Worm (Caenorhabditis elegans): ENCODE measurements around the gene F52B11.2.

F52B11.2 gene

ce11 chrIV:14033752-14034570 lies 49.4 kb upstream of the F52B11.2 start (continued):
- TF ChIP-seq dve-1 (tag; optimal IDR thresholded peaks at IDR 0.05; ENCODE audit: insufficient read depth) (peak; percentile 87), attf-4 (tag; optimal IDR thresholded peaks at IDR 0.05) (peak; percentile 13), nhr-111 (GFP tag; optimal IDR thresholded peaks at IDR 0.05) (peak; percentile 87), spr-3 (GFP tag; optimal IDR thresholded peaks at IDR 0.05) (peak; percentile 63), T20F7.1 (GFP tag; optimal IDR thresholded peaks at IDR 0.05) (peak; percentile 48), lin-39 (tag; optimal IDR thresholded peaks at IDR 0.05) (peak; percentile 49), ceh-32 (tag; optimal IDR thresholded peaks at IDR 0.05; ENCODE audit: poor library complexity) (peak; percentile 14), fos-1 (tag; optimal IDR thresholded peaks at IDR 0.05) (no peak), lin-13 (GFP tag; optimal IDR thresholded peaks at IDR 0.05) (peak; percentile 47), dpl-1 (GFP tag; optimal IDR thresholded peaks at IDR 0.05) (peak; percentile 19), lin-38 (GFP tag; IDR thresholded peaks at IDR 0.05) (peak; percentile 13; the same call in 1 of the 2 replicates), zfp-2 (tag; optimal IDR thresholded peaks at IDR 0.05) (no peak), arid-1 (GFP tag; conservative IDR thresholded peaks at IDR 0.05) (no peak), daf-12 (tag; optimal IDR thresholded peaks at IDR 0.05) (no peak), nhr-102 (tag; optimal IDR thresholded peaks at IDR 0.05) (peak; percentile 94), jun-1 (tag; optimal IDR thresholded peaks at IDR 0.05) (peak; percentile 61), hmg-1.1 (GFP tag; IDR thresholded peaks at IDR 0.05) (peak; percentile 6), mes-2 (tag; optimal IDR thresholded peaks at IDR 0.05; ENCODE audit: poor library complexity, severe bottlenecking) (no peak), pqm-1 (tag; optimal IDR thresholded peaks at IDR 0.05) (no peak), ceh-28 (tag; optimal IDR thresholded peaks at IDR 0.05) (no peak), skn-1 (tag; optimal IDR thresholded peaks at IDR 0.05) (peak; percentile 18)

ce11 chrIV:14034571-14034954 lies 48.8 kb upstream of the F52B11.2 start:
- TF ChIP-seq gei-8 (GFP tag; optimal IDR thresholded peaks at IDR 0.05) (no peak), skn-1 (tag; optimal IDR thresholded peaks at IDR 0.05) (no peak), F10B5.3 (tag; optimal IDR thresholded peaks at IDR 0.05) (no peak), pha-4 (GFP tag; IDR thresholded peaks at IDR 0.05) (no peak), pha-4 (tag; optimal IDR thresholded peaks at IDR 0.05) (no peak), ZK337.2 (GFP tag; IDR thresholded peaks at IDR 0.05) (no peak)

DNA sequence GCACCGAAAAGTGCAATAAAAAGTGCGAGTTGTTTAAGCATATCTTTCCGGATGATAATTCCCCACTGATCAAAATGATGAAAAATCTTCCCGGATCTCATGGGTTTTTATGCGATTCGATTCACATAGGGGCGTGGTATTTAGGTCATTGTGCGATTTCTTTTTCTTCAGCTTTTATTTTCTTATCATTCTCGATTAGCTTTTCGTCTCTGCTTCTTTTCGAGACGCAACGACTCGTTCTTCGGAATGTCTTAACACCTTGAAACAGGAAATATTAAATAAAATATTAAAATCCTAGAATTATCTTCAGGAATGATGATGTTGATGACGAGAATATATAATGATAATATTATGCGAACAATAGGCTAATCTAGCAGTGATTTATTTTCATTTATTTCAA lies 39.7 kb upstream of the F52B11.2 start, which contains the start of gene Y37A1B.7:
Gene Y37A1B.7 (minus strand): TSS at position 101 of the 400 bp plus-strand sequence.
- TF ChIP-seq F10B5.3 (tag; optimal IDR thresholded peaks at IDR 0.05) (no peak), nhr-77 (tag; optimal IDR thresholded peaks at IDR 0.05) (no peak), rbr-2 (tag; optimal IDR thresholded peaks at IDR 0.05) (no peak), lin-15B (tag; optimal IDR thresholded peaks at IDR 0.05) (no peak), nhr-42 (GFP tag; IDR thresholded peaks at IDR 0.05) (no peak), unc-39 (tag; optimal IDR thresholded peaks at IDR 0.05) (no peak)

- TF ChIP-seq pqm-1 (tag; optimal IDR thresholded peaks at IDR 0.05): no peak
- no peak for TF ChIP-seq ceh-28 (tag; optimal IDR thresholded peaks at IDR 0.05)
- TF ChIP-seq mdl-1 (tag; optimal IDR thresholded peaks at IDR 0.05): peak in 1 of 2 experiments; percentile 8
- TF ChIP-seq pha-4 (GFP tag; IDR thresholded peaks at IDR 0.05): no peak
- no peak for TF ChIP-seq pha-4 (tag; optimal IDR thresholded peaks at IDR 0.05)
Measured at ce11 chrIV:14046777-14047176, 36.6 kb upstream of the F52B11.2 start.

DNA sequence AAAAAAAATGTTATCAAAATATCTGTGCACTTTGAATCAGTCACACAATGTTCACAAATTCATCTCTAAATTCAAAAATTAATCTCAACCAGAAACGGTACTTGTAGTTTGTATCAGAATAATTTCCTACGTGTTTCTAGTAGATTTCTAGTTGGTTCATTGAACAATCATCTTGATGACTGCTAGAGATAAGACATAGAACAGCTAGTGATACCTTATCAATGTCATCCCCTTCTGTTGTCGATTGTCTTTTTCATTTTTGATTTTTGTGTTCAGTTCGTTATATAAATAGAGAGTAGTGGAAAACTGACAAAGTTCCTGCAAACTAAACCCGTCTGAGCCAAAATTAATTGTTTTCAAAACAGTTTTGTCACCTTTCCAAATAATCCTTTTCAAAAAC lies 32.9 kb upstream of the F52B11.2 start:
- TF ChIP-seq arid-1 (GFP tag; conservative IDR thresholded peaks at IDR 0.05) (no peak), duxl-1 (tag; optimal IDR thresholded peaks at IDR 0.05; ENCODE audit: poor library complexity) (no peak), nhr-28 (tag; optimal IDR thresholded peaks at IDR 0.05) (peak; percentile 99), T26A8.4 (GFP tag; IDR thresholded peaks at IDR 0.05) (no peak), Y5F2A.4 (GFP tag; optimal IDR thresholded peaks at IDR 0.05) (no peak), zip-11 (GFP tag; IDR thresholded peaks at IDR 0.05) (no peak), ceh-20 (GFP tag; IDR thresholded peaks at IDR 0.05) (no peak), mdt-29 (GFP tag; IDR thresholded peaks at IDR 0.05) (no peak), cey-2 (tag; optimal IDR thresholded peaks at IDR 0.05; ENCODE audit: borderline replicate concordance, insufficient read depth) (no peak), aly-2 (tag; optimal IDR thresholded peaks at IDR 0.05) (no peak), mxl-2 (GFP tag; conservative IDR thresholded peaks at IDR 0.05) (no peak), lin-15B (tag; optimal IDR thresholded peaks at IDR 0.05) (no peak), dve-1 (tag; optimal IDR thresholded peaks at IDR 0.05; ENCODE audit: insufficient read depth) (peak; percentile 71), T20F7.1 (GFP tag; optimal IDR thresholded peaks at IDR 0.05) (no peak), daf-19 (GFP tag; conservative IDR thresholded peaks at IDR 0.05) (no peak)
